Worm (Caenorhabditis elegans) whole organism, mixed stage, embryonic: ENCODE data around the gene lips-1.

Experiments
- M03D4.4 ChIP-seq: sonication (generic microtip); optimal IDR thresholded peaks from 2 replicates; lab custom pipeline; 2017; ENCODE audit warnings: mild to moderate bottlenecking, missing genetic modification characterization, missing compliant biosample characterization
- bed-3 ChIP-seq: fragments of 200-800 bp; sonication (Bioruptor generic); optimal IDR thresholded peaks from 3 replicates; lab custom pipeline; 2018; ENCODE audit warnings: mild to moderate bottlenecking, missing genetic modification characterization, moderate library complexity, missing compliant biosample characterization
- blmp-1 ChIP-seq: fragments of 150-350 bp; optimal IDR thresholded peaks from 2 replicates; lab custom pipeline; 2014; ENCODE audit warnings: missing biosample characterization, missing genetic modification characterization
- ceh-39 ChIP-seq: fragments of 150-350 bp; optimal IDR thresholded peaks from 2 replicates; lab custom pipeline; 2014; ENCODE audit warnings: missing biosample characterization, missing genetic modification characterization
- ceh-43 ChIP-seq: fragments of 200-800 bp; sonication (Bioruptor generic); optimal IDR thresholded peaks from 2 replicates; lab custom pipeline; 2018; ENCODE audit warnings: mild to moderate bottlenecking, missing genetic modification characterization, moderate library complexity, missing compliant biosample characterization
- ces-1 ChIP-seq: fragments of 150-350 bp; optimal IDR thresholded peaks from 2 replicates; lab custom pipeline; 2014; ENCODE audit warnings: missing biosample characterization, missing genetic modification reagents, missing genetic modification characterization
- cnd-1 ChIP-seq: fragments of 200-800 bp; sonication (Bioruptor generic); optimal IDR thresholded peaks from 2 replicates; lab custom pipeline; 2018; ENCODE audit warnings: mild to moderate bottlenecking, missing genetic modification characterization, missing compliant biosample characterization
- drap-1 ChIP-seq: fragments of 200-800 bp; sonication (Bioruptor generic); optimal IDR thresholded peaks from 3 replicates; lab custom pipeline; 2018; ENCODE audit warnings: mild to moderate bottlenecking, missing genetic modification characterization, missing compliant biosample characterization
- elt-1 ChIP-seq: sonication (generic microtip); optimal IDR thresholded peaks from 2 replicates; lab custom pipeline; 2017; ENCODE audit warnings: missing genetic modification characterization, mild to moderate bottlenecking, missing compliant biosample characterization, antibody characterized with exemption, moderate library complexity, borderline replicate concordance; ENCODE audit not compliant: insufficient read depth
- elt-3 ChIP-seq: fragments of 150-350 bp; optimal IDR thresholded peaks from 2 replicates; lab custom pipeline; 2014; ENCODE audit warnings: missing biosample characterization, missing genetic modification characterization
- flh-1 ChIP-seq: fragments of 200-800 bp; sonication (Bioruptor generic); optimal IDR thresholded peaks from 2 replicates; lab custom pipeline; 2018; ENCODE audit warnings: mild to moderate bottlenecking, missing genetic modification characterization, moderate library complexity, missing compliant biosample characterization
- ham-2 ChIP-seq: fragments of 200-800 bp; sonication (Bioruptor generic); optimal IDR thresholded peaks from 2 replicates; lab custom pipeline; 2018; ENCODE audit warnings: mild to moderate bottlenecking, missing genetic modification characterization, missing compliant biosample characterization
- hlh-1 ChIP-seq: fragments of 150-350 bp; optimal IDR thresholded peaks from 2 replicates; lab custom pipeline; 2014; ENCODE audit warnings: missing biosample characterization, missing genetic modification reagents, missing genetic modification characterization
- lin-13 ChIP-seq: fragments of 150-350 bp; optimal IDR thresholded peaks from 2 replicates; lab custom pipeline; 2014; ENCODE audit warnings: missing biosample characterization, missing genetic modification characterization
- lin-32 ChIP-seq: fragments of 200-800 bp; sonication (Bioruptor generic); optimal IDR thresholded peaks from 2 replicates; lab custom pipeline; 2018; ENCODE audit warnings: mild to moderate bottlenecking, missing genetic modification characterization, missing compliant biosample characterization
- lsy-2 ChIP-seq: fragments of 150-350 bp; optimal IDR thresholded peaks from 2 replicates; lab custom pipeline; 2014; ENCODE audit warnings: missing biosample characterization, missing genetic modification characterization
- mab-5 ChIP-seq: fragments of 150-350 bp; optimal IDR thresholded peaks from 2 replicates; lab custom pipeline; 2014; ENCODE audit warnings: missing biosample characterization, missing genetic modification characterization
- mep-1 ChIP-seq: fragments of 150-350 bp; optimal IDR thresholded peaks from 2 replicates; lab custom pipeline; 2017; ENCODE audit warnings: missing biosample characterization, missing genetic modification reagents, missing genetic modification characterization, inconsistent platforms
- mls-2 ChIP-seq: sonication (generic microtip); optimal IDR thresholded peaks from 2 replicates; lab custom pipeline; 2016; ENCODE audit warnings: mild to moderate bottlenecking, missing genetic modification characterization, moderate library complexity, missing compliant biosample characterization
- nhr-2 ChIP-seq: fragments of 150-350 bp; optimal IDR thresholded peaks from 2 replicates; lab custom pipeline; 2014; ENCODE audit warnings: missing biosample characterization, missing genetic modification characterization
- nhr-28 ChIP-seq: fragments of 150-350 bp; optimal IDR thresholded peaks from 2 replicates; lab custom pipeline; 2014; ENCODE audit warnings: missing biosample characterization, missing genetic modification characterization
- nhr-76 ChIP-seq: sonication (generic microtip); optimal IDR thresholded peaks from 2 replicates; lab custom pipeline; 2017; ENCODE audit warnings: missing biosample characterization, missing genetic modification characterization
- pha-4 ChIP-seq: fragments of 150-350 bp; optimal IDR thresholded peaks from 2 replicates; lab custom pipeline; 2018; ENCODE audit warnings: missing biosample characterization, missing genetic modification reagents, missing genetic modification characterization
- snpc-4 ChIP-seq: fragments of 150-350 bp; optimal IDR thresholded peaks from 2 replicates; lab custom pipeline; 2014; ENCODE audit warnings: missing biosample characterization, missing genetic modification characterization
- sptf-1 ChIP-seq: sonication (generic microtip); optimal IDR thresholded peaks from 2 replicates; lab custom pipeline; 2017; ENCODE audit warnings: mild to moderate bottlenecking, missing genetic modification characterization, moderate library complexity, missing compliant biosample characterization
- tbx-8 ChIP-seq: fragments of 200-800 bp; sonication (Bioruptor generic); optimal IDR thresholded peaks from 2 replicates; lab custom pipeline; 2018; ENCODE audit warnings: mild to moderate bottlenecking, missing genetic modification characterization, moderate library complexity, missing compliant biosample characterization
- unc-120 ChIP-seq: sonication (generic microtip); optimal IDR thresholded peaks from 2 replicates; lab custom pipeline; 2017; ENCODE audit warnings: missing genetic modification characterization, missing compliant biosample characterization; ENCODE audit not compliant: poor library complexity, severe bottlenecking
- unc-39 ChIP-seq: fragments of 150-350 bp; optimal IDR thresholded peaks from 2 replicates; lab custom pipeline; 2014; ENCODE audit warnings: missing biosample characterization, missing genetic modification characterization
- ztf-11 ChIP-seq: fragments of 150-350 bp; optimal IDR thresholded peaks from 2 replicates; lab custom pipeline; 2014; ENCODE audit warnings: missing biosample characterization, missing genetic modification characterization

Gene lips-1

ce11 chrX:12492467-12492866 is at the start of gene lips-1:
Gene lips-1, plus strand, starts transcription at chrX:12492767.
- TF ChIP-seq sptf-1 (tag; lab: Kevin White, UChicago) (no peak), unc-39 (tag; lab: Kevin White, UChicago) (no peak), ztf-11 (no peak), lin-13 (no peak)

ce11 chrX:12444423-12444822 is 48.1 kb upstream of the lips-1 start:
- TF ChIP-seq nhr-76 (tag; lab: Kevin White, UChicago) (no peak), mab-5 (tag; lab: Kevin White, UChicago) (no peak), ces-1 (GFP tag; lab: Kevin White, UChicago) (no peak), tbx-8 (GFP tag; lab: Kevin White, UChicago) (no peak), pha-4 (no peak), lin-13 (no peak), nhr-28 (tag; lab: Kevin White, UChicago) (no peak), nhr-2 (tag; lab: Kevin White, UChicago) (no peak), mls-2 (tag; lab: Kevin White, UChicago) (no peak), cnd-1 (tag; lab: Kevin White, UChicago) (no peak), unc-120 (tag; lab: Kevin White, UChicago) (no peak), flh-1 (GFP tag; lab: Kevin White, UChicago) (no peak), drap-1 (GFP tag; lab: Kevin White, UChicago) (no peak), lsy-2 (tag; lab: Kevin White, UChicago) (no peak), ceh-39 (no peak)
- TF ChIP-seq, all 35 proteins: peak for 0

ce11 chrX:12446572-12446971 is 46.0 kb upstream of the lips-1 start:
- TF ChIP-seq ceh-43 (GFP tag; lab: Kevin White, UChicago): no peak
- TF ChIP-seq cnd-1 (tag; lab: Kevin White, UChicago): no peak
- no peak for TF ChIP-seq mab-5 (tag; lab: Kevin White, UChicago)
- TF ChIP-seq bed-3 (GFP tag; lab: Kevin White, UChicago): no peak
- no peak for TF ChIP-seq lin-32 (GFP tag; lab: Kevin White, UChicago)
- no peak for TF ChIP-seq hlh-1 (tag; lab: Kevin White, UChicago)
- no peak for TF ChIP-seq ham-2
- no peak for TF ChIP-seq nhr-2 (tag; lab: Kevin White, UChicago)
- no peak for TF ChIP-seq elt-1 (tag; lab: Kevin White, UChicago)
- TF ChIP-seq nhr-76 (tag; lab: Kevin White, UChicago): no peak
- TF ChIP-seq elt-3: no peak
- no peak for TF ChIP-seq M03D4.4 (tag; lab: Kevin White, UChicago)
- TF ChIP-seq mls-2 (tag; lab: Kevin White, UChicago): no peak
- TF ChIP-seq blmp-1 (tag; lab: Kevin White, UChicago): no peak
- TF ChIP-seq sptf-1 (tag; lab: Kevin White, UChicago): no peak
- TF ChIP-seq mep-1 (tag; lab: Kevin White, UChicago): no peak
- no peak for TF ChIP-seq ces-1 (GFP tag; lab: Kevin White, UChicago)
- TF ChIP-seq tbx-8 (GFP tag; lab: Kevin White, UChicago): no peak
- no peak for TF ChIP-seq unc-120 (tag; lab: Kevin White, UChicago)
- no peak for TF ChIP-seq snpc-4

- TF ChIP-seq bed-3 (GFP tag; lab: Kevin White, UChicago) (no peak), flh-1 (GFP tag; lab: Kevin White, UChicago) (no peak), tbx-8 (GFP tag; lab: Kevin White, UChicago) (no peak), mls-2 (tag; lab: Kevin White, UChicago) (no peak), nhr-28 (tag; lab: Kevin White, UChicago) (no peak), ces-1 (GFP tag; lab: Kevin White, UChicago) (no peak)
Observed at ce11 chrX:12449262-12449942, 43.2 kb upstream of the lips-1 start, which contains the start of gene T18D3.6. Gene T18D3.6, plus strand, starts transcription at chrX:12449892.

ce11 chrX:12451258-12451657 is 41.3 kb upstream of the lips-1 start:
- TF ChIP-seq nhr-2 (tag; lab: Kevin White, UChicago) (no peak), lin-32 (GFP tag; lab: Kevin White, UChicago) (no peak), tbx-8 (GFP tag; lab: Kevin White, UChicago) (no peak), M03D4.4 (tag; lab: Kevin White, UChicago) (no peak), nhr-76 (tag; lab: Kevin White, UChicago) (no peak), ceh-43 (GFP tag; lab: Kevin White, UChicago) (no peak), drap-1 (GFP tag; lab: Kevin White, UChicago) (no peak), ham-2 (no peak)
